Fruit fly (Drosophila melanogaster) whole organism, embryonic: ENCODE results near the gene kni.
A peak's percentile ranks its signal among the peaks of the same experiment; 100 is the strongest.

Experiments used
- Adf1 ChIP-seq: fragments of 200-800 bp; sonication (Bioruptor generic); IDR thresholded peaks from 2 replicates; pipeline ENCODE4 v1.3.6; 2022; ENCODE audit warnings: missing biosample characterization, missing genetic modification characterization
- Atf6 ChIP-seq: fragments of 200-800 bp; sonication (Bioruptor generic); IDR thresholded peaks from 2 replicates; pipeline ENCODE4 v1.3.6; 2022; ENCODE audit warnings: missing biosample characterization, missing genetic modification characterization
- CG11696 ChIP-seq: fragments of 200-800 bp; sonication (Bioruptor generic); IDR thresholded peaks from 2 replicates; pipeline ENCODE4 v1.3.6; 2022; ENCODE audit warnings: missing biosample characterization, missing genetic modification characterization
- CG15479 ChIP-seq: fragments of 200-800 bp; sonication (Bioruptor generic); optimal IDR thresholded peaks from 3 replicates; lab custom pipeline; 2019; ENCODE audit warnings: missing biosample characterization, mild to moderate bottlenecking, missing genetic modification characterization, moderate library complexity
- CG18599 ChIP-seq: fragments of 200-800 bp; sonication (Bioruptor generic); optimal IDR thresholded peaks from 3 replicates; lab custom pipeline; 2017; ENCODE audit warnings: missing biosample characterization, missing genetic modification characterization, mild to moderate bottlenecking, moderate library complexity, missing genetic modification reagents
- CG30020 ChIP-seq: fragments of 200-800 bp; optimal IDR thresholded peaks from 2 replicates; lab custom pipeline; 2019; ENCODE audit warnings: missing biosample characterization, mild to moderate bottlenecking, missing genetic modification characterization, moderate library complexity
- CG3163 ChIP-seq: fragments of 200-800 bp; sonication (Bioruptor generic); optimal IDR thresholded peaks from 3 replicates; lab custom pipeline; 2016; ENCODE audit warnings: missing biosample characterization, missing genetic modification characterization
- CG34224 ChIP-seq: fragments of 200-800 bp; sonication (Bioruptor generic); IDR thresholded peaks from 3 replicates; pipeline ENCODE4 v1.3.6; 2022; ENCODE audit warnings: missing biosample characterization, missing genetic modification characterization; ENCODE audit not compliant: partially characterized antibody
- CG4282 ChIP-seq: fragments of 200-800 bp; sonication (Bioruptor generic); optimal IDR thresholded peaks from 2 replicates; lab custom pipeline; 2016; ENCODE audit warnings: missing biosample characterization, missing genetic modification characterization
- CG4328 ChIP-seq: fragments of 200-800 bp; sonication (Bioruptor generic); optimal IDR thresholded peaks from 3 replicates; lab custom pipeline; 2017; ENCODE audit warnings: missing biosample characterization, missing genetic modification reagents, missing genetic modification characterization
- CG4360 ChIP-seq: fragments of 200-800 bp; sonication (Bioruptor generic); IDR thresholded peaks from 2 replicates; pipeline ENCODE4 v1.3.6; 2022; ENCODE audit warnings: missing biosample characterization, missing genetic modification characterization
- CG4707 ChIP-seq: fragments of 200-800 bp; sonication (Bioruptor generic); optimal IDR thresholded peaks from 2 replicates; lab custom pipeline; 2018; ENCODE audit warnings: missing biosample characterization, mild to moderate bottlenecking, missing genetic modification characterization, moderate library complexity
- CG4820 ChIP-seq: fragments of 200-800 bp; sonication (Bioruptor generic); optimal IDR thresholded peaks from 3 replicates; lab custom pipeline; 2016; ENCODE audit warnings: missing biosample characterization, missing genetic modification characterization
- CG6854 ChIP-seq: fragments of 200-800 bp; sonication (Bioruptor generic); optimal IDR thresholded peaks from 3 replicates; lab custom pipeline; 2017; ENCODE audit warnings: missing biosample characterization, mild to moderate bottlenecking, missing genetic modification characterization
- CG7271 ChIP-seq: fragments of 200-800 bp; sonication (Bioruptor generic); optimal IDR thresholded peaks from 2 replicates; lab custom pipeline; 2018; ENCODE audit warnings: missing biosample characterization, mild to moderate bottlenecking, missing genetic modification characterization, moderate library complexity
- CG8388 ChIP-seq: fragments of 200-800 bp; sonication (Bioruptor generic); optimal IDR thresholded peaks from 2 replicates; lab custom pipeline; 2019; ENCODE audit warnings: missing biosample characterization, mild to moderate bottlenecking, missing genetic modification characterization, moderate library complexity
- CkIIα-i1 ChIP-seq: fragments of 200-800 bp; sonication (Bioruptor generic); IDR thresholded peaks from 2 replicates; pipeline ENCODE4 v1.3.6; 2022; ENCODE audit warnings: missing biosample characterization, missing genetic modification characterization
- D19A ChIP-seq: fragments of 200-800 bp; optimal IDR thresholded peaks from 3 replicates; lab custom pipeline; 2019; ENCODE audit warnings: missing biosample characterization, mild to moderate bottlenecking, missing genetic modification characterization, moderate library complexity
- Dref ChIP-seq: fragments of 200-800 bp; sonication (Bioruptor generic); IDR thresholded peaks from 2 replicates; pipeline ENCODE4 v1.3.6; 2022; ENCODE audit warnings: missing biosample characterization, missing genetic modification characterization
- Drgx ChIP-seq: fragments of 200-800 bp; sonication (Bioruptor generic); IDR thresholded peaks from 2 replicates; pipeline ENCODE4 v1.3.6; 2022; ENCODE audit warnings: missing biosample characterization, missing genetic modification characterization
- GATAe ChIP-seq: fragments of 200-800 bp; sonication (Bioruptor generic); conservative IDR thresholded peaks from 2 replicates; pipeline ENCODE4 v1.3.6; 2022; ENCODE audit warnings: missing biosample characterization, missing genetic modification characterization
- HLH4C ChIP-seq: fragments of 200-800 bp; sonication (Bioruptor generic); IDR thresholded peaks from 3 replicates; pipeline ENCODE4 v1.3.6; 2022; ENCODE audit warnings: missing biosample characterization, missing genetic modification characterization; ENCODE audit not compliant: partially characterized antibody
- HLHmδ ChIP-seq: fragments of 200-800 bp; sonication (Bioruptor generic); optimal IDR thresholded peaks from 2 replicates; lab custom pipeline; 2018; ENCODE audit warnings: missing biosample characterization, mild to moderate bottlenecking, missing genetic modification characterization, moderate library complexity
- HmgD ChIP-seq: fragments of 200-800 bp; sonication (Bioruptor generic); optimal IDR thresholded peaks from 3 replicates; lab custom pipeline; 2016; ENCODE audit warnings: missing biosample characterization, missing genetic modification characterization
- HmgZ ChIP-seq: fragments of 200-800 bp; sonication (Bioruptor generic); optimal IDR thresholded peaks from 2 replicates; lab custom pipeline; 2018; ENCODE audit warnings: missing biosample characterization, mild to moderate bottlenecking, missing genetic modification characterization
- Hr39 ChIP-seq: fragments of >200 bp; optimal IDR thresholded peaks from 2 replicates; lab custom pipeline; 2017
- Kr ChIP-seq: fragments of 200-800 bp; sonication (Bioruptor generic); optimal IDR thresholded peaks from 2 replicates; lab custom pipeline; 2017; ENCODE audit warnings: missing biosample characterization, mild to moderate bottlenecking, missing genetic modification characterization
- Lpt ChIP-seq: fragments of >200 bp; optimal IDR thresholded peaks from 2 replicates; lab custom pipeline; 2018; ENCODE audit warnings: missing biosample characterization, missing genetic modification characterization
- Oli ChIP-seq: fragments of 200-800 bp; sonication (Bioruptor generic); optimal IDR thresholded peaks from 2 replicates; lab custom pipeline; 2018; ENCODE audit warnings: missing biosample characterization, mild to moderate bottlenecking, missing genetic modification characterization, moderate library complexity
- ara ChIP-seq: fragments of 200-800 bp; sonication (Bioruptor generic); IDR thresholded peaks from 2 replicates; pipeline ENCODE4 v1.3.6; 2022; ENCODE audit warnings: missing biosample characterization, missing genetic modification characterization
- cad ChIP-seq: fragments of >200 bp; optimal IDR thresholded peaks from 2 replicates; lab custom pipeline; 2017; ENCODE audit warnings: missing biosample characterization, missing genetic modification characterization
- cwo ChIP-seq: fragments of 200-800 bp; sonication (Bioruptor generic); optimal IDR thresholded peaks from 3 replicates; lab custom pipeline; 2017; ENCODE audit warnings: missing biosample characterization, missing genetic modification characterization, mild to moderate bottlenecking, moderate library complexity, missing genetic modification reagents
- eve ChIP-seq, 2 experiments: fragments of >200 bp; optimal IDR thresholded peaks; 2 replicates each; lab custom pipeline; 2017; ENCODE audit warnings: missing biosample characterization in 2 of 2, missing genetic modification characterization in 2 of 2
- eyg ChIP-seq: fragments of 200-800 bp; sonication (Bioruptor generic); optimal IDR thresholded peaks from 3 replicates; lab custom pipeline; 2016; ENCODE audit warnings: missing biosample characterization, missing genetic modification characterization
- hb ChIP-seq: fragments of 200-800 bp; sonication (Bioruptor generic); IDR thresholded peaks from 3 replicates; pipeline ENCODE4 v1.3.6; 2022; ENCODE audit warnings: missing biosample characterization, missing genetic modification characterization; ENCODE audit not compliant: partially characterized antibody
- ind ChIP-seq: fragments of 200-800 bp; sonication (Bioruptor generic); optimal IDR thresholded peaks from 3 replicates; lab custom pipeline; 2016; ENCODE audit warnings: missing biosample characterization, missing genetic modification characterization
- inv ChIP-seq: fragments of 200-800 bp; sonication (Bioruptor generic); IDR thresholded peaks from 2 replicates; pipeline ENCODE4 v1.3.6; 2022; ENCODE audit warnings: missing biosample characterization, missing genetic modification characterization; ENCODE audit not compliant: partially characterized antibody
- lbe ChIP-seq: fragments of 200-800 bp; sonication (Bioruptor generic); optimal IDR thresholded peaks from 2 replicates; lab custom pipeline; 2016; ENCODE audit warnings: missing biosample characterization, mild to moderate bottlenecking, missing genetic modification characterization
- nau ChIP-seq: fragments of 200-800 bp; sonication (Bioruptor generic); optimal IDR thresholded peaks from 3 replicates; lab custom pipeline; 2017; ENCODE audit warnings: missing biosample characterization, mild to moderate bottlenecking, missing genetic modification characterization, missing genetic modification reagents
- nerfin-1 ChIP-seq: fragments of 200-800 bp; sonication (Bioruptor generic); optimal IDR thresholded peaks from 3 replicates; lab custom pipeline; 2019; ENCODE audit warnings: missing biosample characterization, mild to moderate bottlenecking, missing genetic modification characterization, moderate library complexity
- onecut ChIP-seq: fragments of 200-800 bp; sonication (Bioruptor generic); IDR thresholded peaks from 2 replicates; pipeline ENCODE4 v1.3.6; 2022; ENCODE audit warnings: missing biosample characterization, missing genetic modification characterization
- pan ChIP-seq, 4 experiments: fragments of >200 bp in 3 of 4; fragments of 200-800 bp in 1 of 4; sonication (Bioruptor generic) in 1 of 4; optimal IDR thresholded peaks in 3 of 4; IDR thresholded peaks in 1 of 4; 2 replicates each; pipeline versions ENCODE4 v1.3.6 to Lab custom; 2017 to 2022; ENCODE audit warnings: missing biosample characterization in 2 of 4, missing genetic modification characterization in 2 of 4, mixed read lengths in 1 of 4
- phol ChIP-seq: fragments of 200-800 bp; sonication (Bioruptor generic); optimal IDR thresholded peaks from 3 replicates; lab custom pipeline; 2018; ENCODE audit warnings: missing biosample characterization, mild to moderate bottlenecking, missing genetic modification characterization, moderate library complexity
- sc ChIP-seq, 3 experiments: fragments of >200 bp in 2 of 3; fragments of 200-800 bp in 1 of 3; sonication (Bioruptor generic) in 1 of 3; optimal IDR thresholded peaks; 2 replicates in 2 of 3; 3 replicates in 1 of 3; lab custom pipeline; 2017; ENCODE audit warnings: mild to moderate bottlenecking in 1 of 3, missing biosample characterization in 1 of 3, missing genetic modification characterization in 1 of 3, missing genetic modification reagents in 1 of 3
- sens ChIP-seq: fragments of 200-800 bp; sonication (Bioruptor generic); peaks from one replicate; lab custom pipeline; 2016; ENCODE audit warnings: missing biosample characterization, missing genetic modification characterization
- sima ChIP-seq: fragments of 200-800 bp; sonication (Bioruptor generic); optimal IDR thresholded peaks from 2 replicates; lab custom pipeline; 2016; ENCODE audit warnings: missing biosample characterization, missing genetic modification characterization
- sug ChIP-seq: fragments of 200-800 bp; optimal IDR thresholded peaks from 2 replicates; lab custom pipeline; 2019; ENCODE audit warnings: missing biosample characterization, mild to moderate bottlenecking, missing genetic modification characterization, moderate library complexity
- tll ChIP-seq, 2 experiments: fragments of 200-800 bp in 1 of 2; fragments of >200 bp in 1 of 2; sonication (Bioruptor generic) in 1 of 2; optimal IDR thresholded peaks; 2 replicates each; lab custom pipeline; 2017 to 2019; ENCODE audit warnings: missing biosample characterization in 2 of 2, missing genetic modification characterization in 2 of 2, mild to moderate bottlenecking in 1 of 2, moderate library complexity in 1 of 2
- vnd ChIP-seq: fragments of 200-800 bp; sonication (Bioruptor generic); IDR thresholded peaks from 3 replicates; pipeline ENCODE4 v1.3.6; 2022; ENCODE audit warnings: missing biosample characterization, missing genetic modification characterization; ENCODE audit not compliant: partially characterized antibody
- wor ChIP-seq: fragments of 200-800 bp; sonication (Bioruptor generic); IDR thresholded peaks from 2 replicates; pipeline ENCODE4 v1.3.6; 2022; ENCODE audit warnings: missing biosample characterization, missing genetic modification characterization
- zen ChIP-seq: fragments of 200-800 bp; sonication (Bioruptor generic); optimal IDR thresholded peaks from 3 replicates; lab custom pipeline; 2018; ENCODE audit warnings: missing biosample characterization, mild to moderate bottlenecking, missing genetic modification characterization, moderate library complexity

kni gene

dm6 chr3L:20696494-20696893 is 1.3 kb upstream of the kni start:
- peak; percentile 94 for TF ChIP-seq Kr (GFP tag; lab: Kevin White, UChicago)
- TF ChIP-seq CG3163: no peak
- TF ChIP-seq nau: no peak
- TF ChIP-seq lbe (GFP tag; lab: Kevin White, UChicago): no peak
- no peak for TF ChIP-seq cwo (GFP tag; lab: Kevin White, UChicago)
- no peak for TF ChIP-seq Drgx
- no peak for TF ChIP-seq sc (optimal IDR thresholded peaks at IDR 0.05; lab: Kevin White, UChicago)
- TF ChIP-seq sc (GFP tag; optimal IDR thresholded peaks at IDR 0.05; lab: Kevin White, UChicago): no peak
- no peak for TF ChIP-seq Oli (tag; lab: Kevin White, UChicago)
- TF ChIP-seq HmgZ: no peak
- TF ChIP-seq CG15479 (GFP tag; lab: Kevin White, UChicago): no peak
- TF ChIP-seq cad: peak; percentile 42
- TF ChIP-seq eyg (GFP tag; lab: Kevin White, UChicago): no peak
- no peak for TF ChIP-seq CG8388 (GFP tag; lab: Kevin White, UChicago)
- no peak for TF ChIP-seq GATAe
- TF ChIP-seq Hr39 (lab: Kevin White, UChicago): no peak
- no peak for TF ChIP-seq CG4707 (GFP tag; lab: Kevin White, UChicago)
- TF ChIP-seq CG7271 (tag; lab: Kevin White, UChicago): peak; percentile 46
- no peak for TF ChIP-seq CG4328 (GFP tag; lab: Kevin White, UChicago)
- TF ChIP-seq CG11696 (GFP tag; lab: Robert Waterston, UW): no peak
- TF ChIP-seq Dref (GFP tag; lab: Robert Waterston, UW): no peak
- TF ChIP-seq CG4820 (GFP tag; lab: Kevin White, UChicago): no peak
- TF ChIP-seq tll (GFP tag; optimal IDR thresholded peaks at IDR 0.05; lab: Kevin White, UChicago): peak in 1 of 2 experiments; percentile 98
- TF ChIP-seq ara (GFP tag; lab: Robert Waterston, UW): no peak
- TF ChIP-seq inv (GFP tag; lab: Robert Waterston, UW): no peak
- no peak for TF ChIP-seq D19A (tag; lab: Kevin White, UChicago)
- TF ChIP-seq sens (GFP tag; lab: Kevin White, UChicago): peak; percentile 22
- TF ChIP-seq onecut (GFP tag; lab: Robert Waterston, UW): no peak
- TF ChIP-seq HmgD (GFP tag; lab: Kevin White, UChicago): no peak
- no peak for TF ChIP-seq CG30020 (tag; lab: Kevin White, UChicago)
- no peak for TF ChIP-seq phol
- no peak for TF ChIP-seq nerfin-1
- TF ChIP-seq vnd (GFP tag; lab: Robert Waterston, UW): no peak
- TF ChIP-seq wor: no peak
- TF ChIP-seq HLHmδ (GFP tag; lab: Kevin White, UChicago): no peak
- no peak for TF ChIP-seq ind (GFP tag; lab: Kevin White, UChicago)
- TF ChIP-seq Lpt: no peak
- TF ChIP-seq pan (optimal IDR thresholded peaks at IDR 0.05; lab: Kevin White, UChicago): no peak
- TF ChIP-seq pan (GFP tag; optimal IDR thresholded peaks at IDR 0.05 in 1 of 2, IDR thresholded peaks at IDR 0.05 in 1 of 2): no peak
- TF ChIP-seq sima (GFP tag; lab: Kevin White, UChicago): no peak
- TF ChIP-seq CG18599 (GFP tag; lab: Kevin White, UChicago): no peak
- TF ChIP-seq CG4282 (GFP tag; lab: Kevin White, UChicago): no peak

dm6 chr3L:20694584-20694983 is 594 bp downstream of the kni start:
- TF ChIP-seq CG7271 (tag; lab: Kevin White, UChicago) (peak; percentile 53), CG6854 (GFP tag; lab: Kevin White, UChicago) (no peak), CkIIα-i1 (no peak), CG34224 (no peak), zen (tag; lab: Kevin White, UChicago) (peak; percentile 55), HLH4C (GFP tag; lab: Robert Waterston, UW) (no peak), Atf6 (no peak), eve (GFP tag; optimal IDR thresholded peaks at IDR 0.05; lab: Kevin White, UChicago) (peak in 1 of 2 experiments; percentile 31), CG4360 (GFP tag; lab: Robert Waterston, UW) (no peak), sens (GFP tag; lab: Kevin White, UChicago) (peak; percentile 65), HmgD (GFP tag; lab: Kevin White, UChicago) (no peak), hb (GFP tag; lab: Robert Waterston, UW) (0 out of 3 replicates have a peak, but pooled peaks have one; percentile 24), sug (tag; lab: Kevin White, UChicago) (no peak), Adf1 (GFP tag; lab: Robert Waterston, UW) (no peak), cad (peak; percentile 84)
